Fruit fly (Drosophila melanogaster) whole organism, embryonic: Measurements from ENCODE around the gene TfAP-2.

ENCODE experiments used
- CG10959 ChIP-seq: fragments of 200-800 bp; sonication (Bioruptor generic); IDR thresholded peaks from 2 replicates; pipeline ENCODE4 v1.3.6; 2022; ENCODE audit warnings: missing biosample characterization, missing genetic modification characterization
- CG11247 ChIP-seq: fragments of 200-800 bp; sonication (Bioruptor generic); IDR thresholded peaks from 2 replicates; pipeline ENCODE4 v1.3.6; 2022; ENCODE audit warnings: missing biosample characterization, missing genetic modification characterization
- CG12071 ChIP-seq: fragments of 200-800 bp; sonication (Bioruptor generic); optimal IDR thresholded peaks from 3 replicates; lab custom pipeline; 2018; ENCODE audit warnings: missing biosample characterization, mild to moderate bottlenecking, missing genetic modification characterization
- CG1233 ChIP-seq: fragments of 200-800 bp; sonication (Bioruptor generic); optimal IDR thresholded peaks from 4 replicates; lab custom pipeline; 2018; ENCODE audit warnings: missing biosample characterization, mild to moderate bottlenecking, missing genetic modification characterization
- CG14014 ChIP-seq: fragments of 200-800 bp; sonication (Bioruptor generic); IDR thresholded peaks from 2 replicates; pipeline ENCODE4 v1.3.6; 2022; ENCODE audit warnings: missing biosample characterization, missing genetic modification characterization
- CG15011 ChIP-seq: fragments of 200-800 bp; sonication (Bioruptor generic); optimal IDR thresholded peaks from 3 replicates; lab custom pipeline; 2018; ENCODE audit warnings: missing biosample characterization, mild to moderate bottlenecking, missing genetic modification characterization
- CG15601 ChIP-seq: fragments of 200-800 bp; sonication (Bioruptor generic); optimal IDR thresholded peaks from 3 replicates; lab custom pipeline; 2019; ENCODE audit warnings: missing biosample characterization, mild to moderate bottlenecking, missing genetic modification characterization, moderate library complexity
- CG1647 ChIP-seq: fragments of 200-800 bp; sonication (Bioruptor generic); optimal IDR thresholded peaks from 3 replicates; lab custom pipeline; 2016; ENCODE audit warnings: missing biosample characterization, missing genetic modification characterization
- CG17612 ChIP-seq: fragments of 200-800 bp; sonication (Bioruptor generic); IDR thresholded peaks from 2 replicates; pipeline ENCODE4 v1.3.6; 2022; ENCODE audit warnings: missing biosample characterization, missing genetic modification characterization
- CG17912 ChIP-seq: fragments of 200-800 bp; sonication (Bioruptor generic); optimal IDR thresholded peaks from 2 replicates; lab custom pipeline; 2018; ENCODE audit warnings: missing biosample characterization, mild to moderate bottlenecking, missing genetic modification characterization
- CG30020 ChIP-seq: fragments of 200-800 bp; optimal IDR thresholded peaks from 2 replicates; lab custom pipeline; 2019; ENCODE audit warnings: missing biosample characterization, mild to moderate bottlenecking, missing genetic modification characterization, moderate library complexity
- CG30403 ChIP-seq: fragments of 200-800 bp; sonication (Bioruptor generic); optimal IDR thresholded peaks from 3 replicates; lab custom pipeline; 2016; ENCODE audit warnings: missing biosample characterization, missing genetic modification characterization
- CG31441 ChIP-seq: fragments of 200-800 bp; sonication (Bioruptor generic); IDR thresholded peaks from 2 replicates; pipeline ENCODE4 v1.3.6; 2022; ENCODE audit warnings: missing biosample characterization, missing genetic modification characterization
- CG32767 ChIP-seq: fragments of 200-800 bp; sonication (Bioruptor generic); IDR thresholded peaks from 2 replicates; pipeline ENCODE4 v1.3.6; 2022; ENCODE audit warnings: missing biosample characterization, missing genetic modification characterization
- CG32772 ChIP-seq: fragments of 200-800 bp; sonication (Bioruptor generic); IDR thresholded peaks from 2 replicates; pipeline ENCODE4 v1.3.6; 2022; ENCODE audit warnings: missing biosample characterization, missing genetic modification characterization
- CG3407 ChIP-seq: fragments of 200-800 bp; sonication (Bioruptor generic); optimal IDR thresholded peaks from 2 replicates; lab custom pipeline; 2018; ENCODE audit warnings: missing biosample characterization, mild to moderate bottlenecking, missing genetic modification characterization
- CG3838 ChIP-seq: fragments of 200-800 bp; sonication (Bioruptor generic); optimal IDR thresholded peaks from 3 replicates; lab custom pipeline; 2016; ENCODE audit warnings: missing biosample characterization, missing genetic modification characterization
- CG4617 ChIP-seq: fragments of 200-800 bp; sonication (Bioruptor generic); optimal IDR thresholded peaks from 3 replicates; lab custom pipeline; 2016; ENCODE audit warnings: missing biosample characterization, missing genetic modification characterization, borderline replicate concordance
- CG8290 ChIP-seq, 3 experiments: fragments of 200-800 bp; sonication (Bioruptor generic); optimal IDR thresholded peaks; 2 replicates each; lab custom pipeline; 2016 to 2019; ENCODE audit warnings: missing biosample characterization in 3 of 3, missing genetic modification characterization in 3 of 3, mild to moderate bottlenecking in 2 of 3, moderate library complexity in 1 of 3
- CrebB ChIP-seq: fragments of 200-800 bp; sonication (Bioruptor generic); optimal IDR thresholded peaks from 3 replicates; lab custom pipeline; 2018; ENCODE audit warnings: missing biosample characterization, mild to moderate bottlenecking, missing genetic modification characterization
- Dip3 ChIP-seq: fragments of 200-800 bp; sonication (Bioruptor generic); optimal IDR thresholded peaks from 3 replicates; lab custom pipeline; 2016; ENCODE audit warnings: missing biosample characterization, missing genetic modification characterization
- E2f1 ChIP-seq: fragments of 200-800 bp; sonication (Bioruptor generic); IDR thresholded peaks from 2 replicates; pipeline ENCODE4 v1.3.6; 2022; ENCODE audit warnings: missing biosample characterization, missing genetic modification characterization
- Fer2 ChIP-seq: fragments of 200-800 bp; sonication (Bioruptor generic); optimal IDR thresholded peaks from 2 replicates; lab custom pipeline; 2018; ENCODE audit warnings: missing biosample characterization, mild to moderate bottlenecking, missing genetic modification characterization, moderate library complexity
- HmgD ChIP-seq: fragments of 200-800 bp; sonication (Bioruptor generic); optimal IDR thresholded peaks from 3 replicates; lab custom pipeline; 2016; ENCODE audit warnings: missing biosample characterization, missing genetic modification characterization
- Hr39 ChIP-seq: fragments of >200 bp; optimal IDR thresholded peaks from 2 replicates; lab custom pipeline; 2017
- Lim3 ChIP-seq: fragments of 200-800 bp; sonication (Bioruptor generic); IDR thresholded peaks from 2 replicates; pipeline ENCODE4 v1.3.6; 2022; ENCODE audit warnings: missing biosample characterization, missing genetic modification characterization
- Max ChIP-seq: fragments of 200-800 bp; sonication (Bioruptor generic); optimal IDR thresholded peaks from 2 replicates; lab custom pipeline; 2016; ENCODE audit warnings: missing biosample characterization, mild to moderate bottlenecking, missing genetic modification characterization
- Myb ChIP-seq: fragments of 200-800 bp; sonication (Bioruptor generic); optimal IDR thresholded peaks from 2 replicates; lab custom pipeline; 2016; ENCODE audit warnings: missing biosample characterization, missing genetic modification characterization
- NfI ChIP-seq: fragments of 200-800 bp; sonication (Bioruptor generic); optimal IDR thresholded peaks from 3 replicates; lab custom pipeline; 2018; ENCODE audit warnings: missing biosample characterization, mild to moderate bottlenecking, missing genetic modification characterization, moderate library complexity
- Scr ChIP-seq: fragments of 200-800 bp; sonication (Bioruptor generic); IDR thresholded peaks from 2 replicates; pipeline ENCODE4 v1.3.6; 2022; ENCODE audit warnings: missing biosample characterization, missing genetic modification characterization; ENCODE audit not compliant: partially characterized antibody
- TFAM ChIP-seq: fragments of 200-800 bp; sonication (Bioruptor generic); optimal IDR thresholded peaks from 2 replicates; lab custom pipeline; 2017; ENCODE audit warnings: missing biosample characterization, missing genetic modification characterization, inconsistent platforms
- YL-1 ChIP-seq: fragments of 200-800 bp; sonication (Bioruptor generic); optimal IDR thresholded peaks from 3 replicates; lab custom pipeline; 2017; ENCODE audit warnings: missing biosample characterization, mild to moderate bottlenecking, missing genetic modification characterization
- da ChIP-seq: fragments of 200-800 bp; sonication (Bioruptor generic); optimal IDR thresholded peaks from 2 replicates; lab custom pipeline; 2016; ENCODE audit warnings: missing biosample characterization, missing genetic modification characterization
- dysf ChIP-seq: fragments of 200-800 bp; sonication (Bioruptor generic); IDR thresholded peaks from 3 replicates; pipeline ENCODE4 v1.3.6; 2022; ENCODE audit warnings: missing biosample characterization, missing genetic modification characterization
- esg ChIP-seq: fragments of 200-800 bp; sonication (Bioruptor generic); conservative IDR thresholded peaks from 2 replicates; pipeline ENCODE4 v1.3.6; 2022; ENCODE audit warnings: missing biosample characterization, missing genetic modification characterization
- gcm2 ChIP-seq: fragments of 200-800 bp; sonication (Bioruptor generic); optimal IDR thresholded peaks from 2 replicates; lab custom pipeline; 2016; ENCODE audit warnings: missing biosample characterization, missing genetic modification characterization
- gem ChIP-seq: fragments of 200-800 bp; sonication (Bioruptor generic); optimal IDR thresholded peaks from 2 replicates; lab custom pipeline; 2019; ENCODE audit warnings: missing biosample characterization, mild to moderate bottlenecking, missing genetic modification characterization, moderate library complexity
- gro ChIP-seq: fragments of 200-800 bp; sonication (Bioruptor generic); optimal IDR thresholded peaks from 2 replicates; lab custom pipeline; 2016; ENCODE audit warnings: missing biosample characterization, missing genetic modification characterization
- gsb ChIP-seq: fragments of 200-800 bp; sonication (Bioruptor generic); IDR thresholded peaks from 2 replicates; pipeline ENCODE4 v1.3.6; 2022; ENCODE audit warnings: missing biosample characterization, missing genetic modification characterization
- hb ChIP-seq: fragments of 200-800 bp; sonication (Bioruptor generic); IDR thresholded peaks from 3 replicates; pipeline ENCODE4 v1.3.6; 2022; ENCODE audit warnings: missing biosample characterization, missing genetic modification characterization; ENCODE audit not compliant: partially characterized antibody
- jing ChIP-seq: fragments of 200-800 bp; sonication (Bioruptor generic); optimal IDR thresholded peaks from 2 replicates; lab custom pipeline; 2018; ENCODE audit warnings: missing biosample characterization, mild to moderate bottlenecking, missing genetic modification characterization
- jumu ChIP-seq: fragments of 200-800 bp; sonication (Bioruptor generic); optimal IDR thresholded peaks from 3 replicates; lab custom pipeline; 2016; ENCODE audit warnings: missing biosample characterization, missing genetic modification characterization
- mld ChIP-seq: fragments of 200-800 bp; sonication (Bioruptor generic); IDR thresholded peaks from 3 replicates; pipeline ENCODE4 v1.3.6; 2022; ENCODE audit warnings: missing biosample characterization, missing genetic modification characterization; ENCODE audit not compliant: partially characterized antibody
- scrt ChIP-seq: fragments of 200-800 bp; sonication (Bioruptor generic); optimal IDR thresholded peaks from 2 replicates; lab custom pipeline; 2018; ENCODE audit warnings: missing biosample characterization, mild to moderate bottlenecking, missing genetic modification characterization, moderate library complexity
- stc ChIP-seq: fragments of 200-800 bp; sonication (Bioruptor generic); IDR thresholded peaks from 2 replicates; pipeline ENCODE4 v1.3.6; 2022; ENCODE audit warnings: missing biosample characterization, missing genetic modification characterization
- tin ChIP-seq: fragments of 200-800 bp; sonication (Bioruptor generic); optimal IDR thresholded peaks from 3 replicates; lab custom pipeline; 2016; ENCODE audit warnings: missing biosample characterization, missing genetic modification characterization
- trem ChIP-seq: fragments of 200-800 bp; optimal IDR thresholded peaks from 3 replicates; lab custom pipeline; 2019; ENCODE audit warnings: missing biosample characterization, mild to moderate bottlenecking, missing genetic modification characterization, moderate library complexity
- unpg ChIP-seq: fragments of 200-800 bp; sonication (Bioruptor generic); optimal IDR thresholded peaks from 3 replicates; lab custom pipeline; 2018; ENCODE audit warnings: missing biosample characterization, mild to moderate bottlenecking, missing genetic modification characterization, moderate library complexity
- z ChIP-seq: fragments of 200-800 bp; sonication (Bioruptor generic); IDR thresholded peaks from 3 replicates; pipeline ENCODE4 v1.3.6; 2022; ENCODE audit warnings: missing biosample characterization, missing genetic modification characterization

The TfAP-2 gene

dm6 chr3L:21539245-21540196, 47.1 kb upstream of the TfAP-2 start, which contains the start of the genes COX8 and VhaM9.7-b (continued):
- no peak for TF ChIP-seq CG1233 (GFP tag; lab: Kevin White, UChicago)
- no peak for TF ChIP-seq da
- peak; percentile 86 for TF ChIP-seq YL-1 (GFP tag; lab: Kevin White, UChicago)
- TF ChIP-seq CG1647 (GFP tag; lab: Kevin White, UChicago), result peak; percentile 25
- 0 out of 3 replicates have a peak, but pooled peaks have one; percentile 54 for TF ChIP-seq hb (GFP tag; lab: Robert Waterston, UW)
- TF ChIP-seq jumu, result peak; percentile 44
- peak; percentile 13 for TF ChIP-seq CG3838
- no peak for TF ChIP-seq jing (GFP tag; lab: Kevin White, UChicago)
- TF ChIP-seq gem (tag; lab: Kevin White, UChicago), result no peak
- no peak for TF ChIP-seq gcm2 (GFP tag; lab: Kevin White, UChicago)
- TF ChIP-seq CG32772, result no peak; the same call in 1 of the 2 replicates
- peak; percentile 65 for TF ChIP-seq NfI
- no peak for TF ChIP-seq CG31441 (GFP tag; lab: Robert Waterston, UW)
- TF ChIP-seq z (GFP tag; lab: Robert Waterston, UW), result no peak
- no peak for TF ChIP-seq Lim3 (GFP tag; lab: Robert Waterston, UW)
- TF ChIP-seq CG15011 (GFP tag; lab: Kevin White, UChicago), result no peak
- TF ChIP-seq esg (GFP tag; lab: Robert Waterston, UW), result peak; percentile 64
- TF ChIP-seq tin (GFP tag; lab: Kevin White, UChicago), result peak; percentile 64
- peak; percentile 13 for TF ChIP-seq Dip3 (GFP tag; lab: Kevin White, UChicago)
- no peak for TF ChIP-seq CrebB (tag; lab: Kevin White, UChicago)
- TF ChIP-seq E2f1 (GFP tag; lab: Robert Waterston, UW), result peak; percentile 41
- peak; percentile 44; the same call in 1 of the 3 replicates for TF ChIP-seq mld (GFP tag; lab: Robert Waterston, UW)
- TF ChIP-seq CG12071 (GFP tag; lab: Kevin White, UChicago), result no peak
- 0 out of 3 replicates have a peak, but pooled peaks have one; percentile 57 for TF ChIP-seq dysf (GFP tag; lab: Robert Waterston, UW)
- no peak for TF ChIP-seq CG14014 (GFP tag; lab: Robert Waterston, UW)
- no peak for TF ChIP-seq gro (GFP tag; lab: Kevin White, UChicago)
- TF ChIP-seq CG15601, result no peak
- TF ChIP-seq Fer2 (tag; lab: Kevin White, UChicago), result no peak
- TF ChIP-seq HmgD (GFP tag; lab: Kevin White, UChicago), result peak; percentile 21
- TF ChIP-seq CG3407 (GFP tag; lab: Kevin White, UChicago), result no peak
- no peak for TF ChIP-seq CG11247 (GFP tag; lab: Robert Waterston, UW)
- TF ChIP-seq unpg (GFP tag; lab: Kevin White, UChicago), result no peak
- TF ChIP-seq scrt (GFP tag; lab: Kevin White, UChicago), result no peak
- TF ChIP-seq TFAM (GFP tag; lab: Kevin White, UChicago), result no peak
- peak; percentile 77 for TF ChIP-seq Scr (GFP tag; lab: Robert Waterston, UW)
- TF ChIP-seq Hr39 (lab: Kevin White, UChicago), result no peak
- TF ChIP-seq CG32767 (GFP tag; lab: Robert Waterston, UW), result no peak
- peak; percentile 81 for TF ChIP-seq CG30403 (GFP tag; lab: Kevin White, UChicago)
- TF ChIP-seq CG17612, result no peak
- peak; percentile 58 for TF ChIP-seq Max (GFP tag; lab: Kevin White, UChicago)
- peak; percentile 40 for TF ChIP-seq trem (tag; lab: Kevin White, UChicago)
- TF ChIP-seq gsb (GFP tag; lab: Robert Waterston, UW), result no peak
- TF ChIP-seq CG8290 (GFP tag; optimal IDR thresholded peaks at IDR 0.05; lab: Kevin White, UChicago), result peak; percentile 42
- peak; percentile 51 to 86 for TF ChIP-seq CG8290 (tag; optimal IDR thresholded peaks at IDR 0.05; lab: Kevin White, UChicago)
- peak; percentile 75 for TF ChIP-seq CG30020 (tag; lab: Kevin White, UChicago)
- no peak; the same call in 1 of the 2 replicates for TF ChIP-seq CG10959 (GFP tag; lab: Robert Waterston, UW)
- TF ChIP-seq CG17912 (GFP tag; lab: Kevin White, UChicago), result no peak
- TF ChIP-seq stc, result no peak; the same call in 1 of the 2 replicates
- TF ChIP-seq CG4617 (GFP tag; lab: Kevin White, UChicago), result peak; percentile 77
- no peak for TF ChIP-seq Myb (GFP tag; lab: Kevin White, UChicago)
